Worm (Caenorhabditis elegans) whole organism, midembryonic: ENCODE data around the gene F59B1.8.

Experiments
- T22C8.4 ChIP-seq: fragments of 200-800 bp; sonication (Bioruptor generic); IDR thresholded peaks from 2 replicates; pipeline ENCODE4 v1.3.6; 2022; ENCODE audit warnings: missing genetic modification characterization, missing compliant biosample characterization
- flt-1 ChIP-seq: fragments of 200-800 bp; sonication (Bioruptor generic); IDR thresholded peaks from 2 replicates; pipeline ENCODE4 v1.3.6; 2022; ENCODE audit warnings: missing genetic modification characterization, missing compliant biosample characterization
- klf-2 ChIP-seq: fragments of 200-800 bp; sonication (Bioruptor generic); conservative IDR thresholded peaks from 2 replicates; pipeline ENCODE4 v1.3.6; 2022; ENCODE audit warnings: missing genetic modification reagents, missing genetic modification characterization, missing compliant biosample characterization
- ref-1 ChIP-seq: fragments of 200-800 bp; sonication (Bioruptor generic); conservative IDR thresholded peaks from 2 replicates; pipeline ENCODE4 v1.3.6; 2022; ENCODE audit warnings: missing genetic modification reagents, missing genetic modification characterization, missing compliant biosample characterization
- tab-1 ChIP-seq: fragments of 200-800 bp; sonication (Bioruptor generic); IDR thresholded peaks from 2 replicates; pipeline ENCODE4 v1.3.6; 2022; ENCODE audit warnings: missing genetic modification characterization, missing compliant biosample characterization
- ztf-29 ChIP-seq: fragments of 200-800 bp; sonication (Bioruptor generic); IDR thresholded peaks from 2 replicates; pipeline ENCODE4 v1.3.6; 2022; ENCODE audit warnings: missing genetic modification reagents, missing genetic modification characterization, missing compliant biosample characterization

DNA sequence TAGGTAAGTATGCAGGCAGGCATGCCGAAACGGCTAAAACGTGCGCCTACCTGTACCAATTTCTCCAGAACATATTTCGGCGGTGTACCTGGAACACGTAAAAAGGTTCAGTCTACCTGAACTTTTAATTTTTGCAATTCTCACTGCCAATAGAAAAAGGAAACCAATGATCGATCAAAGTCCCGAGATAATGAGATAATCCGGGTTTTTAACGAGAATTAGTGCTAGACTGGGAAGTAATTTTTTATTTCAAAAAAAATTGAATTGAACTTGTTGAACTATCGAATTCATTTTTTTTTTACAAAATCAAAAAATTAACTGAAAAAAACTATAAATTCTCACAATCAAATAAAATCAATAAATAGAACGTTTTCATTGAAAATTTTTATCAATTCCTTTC, 43.5 kb downstream of the F59B1.8 start, which contains the start of gene T22F3.7:
- TF ChIP-seq flt-1 (GFP tag; lab: Robert Waterston, UW) (no peak), ztf-29 (GFP tag; lab: Robert Waterston, UW) (no peak), klf-2 (GFP tag; lab: Robert Waterston, UW) (no peak), tab-1 (GFP tag; lab: Robert Waterston, UW) (no peak), T22C8.4 (GFP tag; lab: Robert Waterston, UW) (no peak), ref-1 (GFP tag; lab: Robert Waterston, UW) (no peak)
